Worm (Caenorhabditis elegans): Measurements from ENCODE around the gene B0303.7.

Gene B0303.7

ce11 chrIII:8700289-8700957, 7.0 kb downstream of the B0303.7 start, which contains the start of the genes sdz-1 and vps-33.1 (continued):
- TF ChIP-seq T20F7.1 (GFP tag; optimal IDR thresholded peaks at IDR 0.05): no peak
- peak in 1 of 2 experiments; percentile 35 for TF ChIP-seq mdl-1 (tag; optimal IDR thresholded peaks at IDR 0.05)
- TF ChIP-seq arid-1 (GFP tag; conservative IDR thresholded peaks at IDR 0.05): no peak
- no peak for TF ChIP-seq hmg-1.1 (GFP tag; IDR thresholded peaks at IDR 0.05)
- no peak for TF ChIP-seq ztf-11 (tag; optimal IDR thresholded peaks at IDR 0.05)
- TF ChIP-seq pqm-1 (tag; optimal IDR thresholded peaks at IDR 0.05): no peak
- peak; percentile 73 for TF ChIP-seq lin-38 (GFP tag; IDR thresholded peaks at IDR 0.05)
- no peak for TF ChIP-seq unc-62 (GFP tag; optimal IDR thresholded peaks at IDR 0.05 in 1 of 2)
- TF ChIP-seq unc-62 (tag; optimal IDR thresholded peaks at IDR 0.05): no peak
- TF ChIP-seq skn-1 (tag; optimal IDR thresholded peaks at IDR 0.05): no peak
- no peak for TF ChIP-seq cey-2 (tag; optimal IDR thresholded peaks at IDR 0.05; ENCODE audit: borderline replicate concordance, insufficient read depth)
- no peak for TF ChIP-seq R02D3.7 (tag; optimal IDR thresholded peaks at IDR 0.05)
- TF ChIP-seq dmd-6 (GFP tag; IDR thresholded peaks at IDR 0.05): no peak
- no peak for TF ChIP-seq tag-97 (GFP tag; IDR thresholded peaks at IDR 0.05)
- TF ChIP-seq lir-3 (tag; optimal IDR thresholded peaks at IDR 0.05): no peak
- no peak for TF ChIP-seq fos-1 (tag; optimal IDR thresholded peaks at IDR 0.05)
- TF ChIP-seq snpc-1.2 (GFP tag; IDR thresholded peaks at IDR 0.05): no peak
- no peak for TF ChIP-seq php-3 (GFP tag; IDR thresholded peaks at IDR 0.05)
- no peak for TF ChIP-seq nhr-237 (tag; optimal IDR thresholded peaks at IDR 0.05)
- no peak for TF ChIP-seq spr-1 (tag; optimal IDR thresholded peaks at IDR 0.05)
- TF ChIP-seq set-16 (GFP tag; IDR thresholded peaks at IDR 0.05): no peak
- TF ChIP-seq ama-1 (optimal IDR thresholded peaks at IDR 0.05): no peak
- TF ChIP-seq spr-3 (GFP tag; optimal IDR thresholded peaks at IDR 0.05): no peak
- TF ChIP-seq snpc-4 (tag; optimal IDR thresholded peaks at IDR 0.05): no peak
- peak in 1 of 2 experiments; percentile 67 for TF ChIP-seq lsy-2 (tag; optimal IDR thresholded peaks at IDR 0.05)
- TF ChIP-seq D1046.2 (GFP tag; IDR thresholded peaks at IDR 0.05): no peak
- TF ChIP-seq mdt-29 (GFP tag; IDR thresholded peaks at IDR 0.05): no peak
- no peak for TF ChIP-seq daf-8 (GFP tag; IDR thresholded peaks at IDR 0.05)
- no peak for TF ChIP-seq ceh-44 (GFP tag; IDR thresholded peaks at IDR 0.05)

ce11 chrIII:8704765-8705164, 11.3 kb downstream of the B0303.7 start, which contains the start of gene B0303.16:
B0303.16 (plus strand) TSS chrIII:8705065.
- TF ChIP-seq spr-1 (tag; optimal IDR thresholded peaks at IDR 0.05) (no peak), Y105C5A.15 (GFP tag; IDR thresholded peaks at IDR 0.05) (no peak), ztf-11 (tag; optimal IDR thresholded peaks at IDR 0.05) (no peak), mdt-29 (GFP tag; IDR thresholded peaks at IDR 0.05) (no peak), hif-1 (tag; optimal IDR thresholded peaks at IDR 0.05) (no peak), egl-27 (tag; optimal IDR thresholded peaks at IDR 0.05) (no peak), arid-1 (GFP tag; conservative IDR thresholded peaks at IDR 0.05) (no peak), ceh-28 (tag; optimal IDR thresholded peaks at IDR 0.05) (no peak), rbr-2 (tag; optimal IDR thresholded peaks at IDR 0.05) (no peak), F44E2.7 (GFP tag; IDR thresholded peaks at IDR 0.05) (no peak), snpc-1.2 (GFP tag; IDR thresholded peaks at IDR 0.05) (no peak), spr-3 (GFP tag; optimal IDR thresholded peaks at IDR 0.05) (no peak), lin-13 (GFP tag; optimal IDR thresholded peaks at IDR 0.05) (no peak), D1046.2 (GFP tag; IDR thresholded peaks at IDR 0.05) (no peak), nhr-11 (tag; optimal IDR thresholded peaks at IDR 0.05) (no peak)

ce11 chrIII:8709735-8710134, 16.3 kb downstream of the B0303.7 start:
- no peak for TF ChIP-seq mxl-3 (GFP tag; optimal IDR thresholded peaks at IDR 0.05)
- no peak for TF ChIP-seq saeg-2 (GFP tag; IDR thresholded peaks at IDR 0.05)
- TF ChIP-seq nhr-42 (GFP tag; IDR thresholded peaks at IDR 0.05): no peak
- TF ChIP-seq Y75B8A.6 (GFP tag; IDR thresholded peaks at IDR 0.05): no peak
- no peak for TF ChIP-seq R02D3.7 (tag; optimal IDR thresholded peaks at IDR 0.05)
- TF ChIP-seq nhr-28 (tag; optimal IDR thresholded peaks at IDR 0.05): peak; percentile 26
- TF ChIP-seq lin-29 (GFP tag; IDR thresholded peaks at IDR 0.05): no peak
- no peak for TF ChIP-seq ZK546.5 (tag; optimal IDR thresholded peaks at IDR 0.05)
- no peak for TF ChIP-seq madf-5 (GFP tag; IDR thresholded peaks at IDR 0.05)
- TF ChIP-seq nhr-48 (tag; optimal IDR thresholded peaks at IDR 0.05): peak; percentile 42

Measured in whole organism, L4 larva.